Worm (Caenorhabditis elegans): ENCODE data around the gene F13A2.4.

F13A2.4 gene

ce11 chrV:4423087-4423486, 23.1 kb upstream of the F13A2.4 start:
- TF ChIP-seq dpl-1 (GFP tag; optimal IDR thresholded peaks at IDR 0.05) (no peak), xbp-1 (tag; optimal IDR thresholded peaks at IDR 0.05) (no peak), C04F5.9 (tag; optimal IDR thresholded peaks at IDR 0.05) (no peak), unc-86 (tag; optimal IDR thresholded peaks at IDR 0.05) (no peak), tbx-2 (tag; optimal IDR thresholded peaks at IDR 0.05) (no peak), sox-4 (tag; optimal IDR thresholded peaks at IDR 0.05) (no peak), rnt-1 (tag; optimal IDR thresholded peaks at IDR 0.05) (no peak), C16A3.4 (tag; optimal IDR thresholded peaks at IDR 0.05) (no peak), mef-2 (tag; optimal IDR thresholded peaks at IDR 0.05) (no peak), nhr-90 (tag; optimal IDR thresholded peaks at IDR 0.05; ENCODE audit: poor library complexity) (no peak), zip-4 (GFP tag; optimal IDR thresholded peaks at IDR 0.05) (no peak), ztf-11 (tag; optimal IDR thresholded peaks at IDR 0.05) (no peak), lin-39 (tag; optimal IDR thresholded peaks at IDR 0.05) (no peak), nhr-20 (tag; optimal IDR thresholded peaks at IDR 0.05) (no peak), nhr-85 (tag) (no peak), jun-1 (tag; optimal IDR thresholded peaks at IDR 0.05) (no peak), unc-98 (GFP tag; IDR thresholded peaks at IDR 0.05) (no peak), hlh-4 (tag; optimal IDR thresholded peaks at IDR 0.05) (no peak), hlh-17 (GFP tag; optimal IDR thresholded peaks at IDR 0.05; ENCODE audit: borderline replicate concordance) (no peak), grh-1 (GFP tag; IDR thresholded peaks at IDR 0.05) (no peak)

ce11 chrV:4422127-4422526, 22.1 kb upstream of the F13A2.4 start, which contains the start of gene skr-7:
Gene skr-7 (plus strand): TSS chrV:4422427.
- no peak for TF ChIP-seq dpl-1 (GFP tag; optimal IDR thresholded peaks at IDR 0.05)
- TF ChIP-seq efl-3 (GFP tag; optimal IDR thresholded peaks at IDR 0.05), result no peak

ce11 chrV:4421475-4421874, 21.5 kb upstream of the F13A2.4 start, which contains the start of gene skr-14:
Gene skr-14 (minus strand): TSS chrV:4421575.
- TF ChIP-seq nhr-11 (tag; optimal IDR thresholded peaks at IDR 0.05) (no peak), rnt-1 (tag; optimal IDR thresholded peaks at IDR 0.05) (no peak), lin-14 (GFP tag; optimal IDR thresholded peaks at IDR 0.05) (no peak), nhr-77 (tag; optimal IDR thresholded peaks at IDR 0.05) (no peak), elt-3 (tag; optimal IDR thresholded peaks at IDR 0.05) (no peak), lin-15B (tag; optimal IDR thresholded peaks at IDR 0.05) (no peak), F16B12.6 (tag; optimal IDR thresholded peaks at IDR 0.05) (no peak), fkh-10 (GFP tag; optimal IDR thresholded peaks at IDR 0.05) (no peak), ets-5 (GFP tag; IDR thresholded peaks at IDR 0.05) (no peak), tbx-2 (tag; optimal IDR thresholded peaks at IDR 0.05) (no peak), blmp-1 (tag; optimal IDR thresholded peaks at IDR 0.05) (no peak), nhr-19 (GFP tag; conservative IDR thresholded peaks at IDR 0.05) (no peak)

- no peak for TF ChIP-seq nhr-20 (tag; optimal IDR thresholded peaks at IDR 0.05)
- no peak for TF ChIP-seq nhr-12 (tag; optimal IDR thresholded peaks at IDR 0.05)
- no peak for TF ChIP-seq pax-3 (tag; optimal IDR thresholded peaks at IDR 0.05)
- no peak for TF ChIP-seq ztf-11 (tag; optimal IDR thresholded peaks at IDR 0.05)
- TF ChIP-seq swsn-7 (tag; optimal IDR thresholded peaks at IDR 0.05), result no peak
- TF ChIP-seq hpl-2 (GFP tag; optimal IDR thresholded peaks at IDR 0.05), result no peak
- TF ChIP-seq ceh-90 (tag; optimal IDR thresholded peaks at IDR 0.05), result no peak
- no peak for TF ChIP-seq egl-27 (tag; optimal IDR thresholded peaks at IDR 0.05)
- no peak for TF ChIP-seq mab-9 (GFP tag; IDR thresholded peaks at IDR 0.05)
- no peak for TF ChIP-seq C16A3.4 (tag; optimal IDR thresholded peaks at IDR 0.05)
- no peak for TF ChIP-seq hlh-4 (tag; optimal IDR thresholded peaks at IDR 0.05)
- no peak for TF ChIP-seq ceh-63 (GFP tag; optimal IDR thresholded peaks at IDR 0.05)
- no peak for TF ChIP-seq pag-3 (tag; optimal IDR thresholded peaks at IDR 0.05; ENCODE audit: borderline replicate concordance, insufficient read depth)
- TF ChIP-seq nhr-76 (tag; optimal IDR thresholded peaks at IDR 0.05), result no peak
- no peak for TF ChIP-seq unc-98 (GFP tag; IDR thresholded peaks at IDR 0.05)
- no peak for TF ChIP-seq grh-1 (GFP tag; IDR thresholded peaks at IDR 0.05)
- TF ChIP-seq fkh-8 (tag; optimal IDR thresholded peaks at IDR 0.05), result no peak
- no peak for TF ChIP-seq mef-2 (tag; optimal IDR thresholded peaks at IDR 0.05)
Measured at ce11 chrV:4419767-4420322, 19.8 kb upstream of the F13A2.4 start, which contains the start of the genes Y47D7A.7 and Y47D7A.2. Gene Y47D7A.7 (minus strand): TSS chrV:4419867. Gene Y47D7A.2 (plus strand): TSS chrV:4420272.

Data from whole organism, L1 larva.